Fruit fly (Drosophila melanogaster) whole organism: ENCODE results near the gene dimm.

ENCODE experiments used
- CG8478 ChIP-seq: fragments of >200 bp; optimal IDR thresholded peaks from 2 replicates; lab custom pipeline; 2018; ENCODE audit warnings: inconsistent platforms
- Dll ChIP-seq: fragments of >200 bp; optimal IDR thresholded peaks from 2 replicates; lab custom pipeline; 2017
- EcR ChIP-seq, 2 experiments: fragments of >200 bp; optimal IDR thresholded peaks; 2 replicates each; lab custom pipeline; 2017; ENCODE audit warnings: missing biosample characterization in 2 of 2, missing genetic modification characterization in 2 of 2, missing genetic modification reagents in 2 of 2
- pan ChIP-seq: fragments of >200 bp; optimal IDR thresholded peaks from 2 replicates; lab custom pipeline; 2017
- psq ChIP-seq: fragments of >200 bp; optimal IDR thresholded peaks from 2 replicates; lab custom pipeline; 2017
- usp ChIP-seq: fragments of >200 bp; optimal IDR thresholded peaks from 2 replicates; lab custom pipeline; 2017; ENCODE audit warnings: missing biosample characterization, missing genetic modification characterization, mixed read lengths

- TF ChIP-seq CG8478 (lab: Kevin White, UChicago) (no peak), psq (lab: Kevin White, UChicago) (no peak), Dll (lab: Kevin White, UChicago) (no peak), pan (lab: Kevin White, UChicago) (no peak), usp (GFP tag; lab: Kevin White, UChicago) (no peak), EcR (GFP tag; optimal IDR thresholded peaks at IDR 0.05; lab: Kevin White, UChicago) (no peak)
These were observed 10.2 kb downstream of the dimm start for dm6 chr2L:21341706-21342105.
